Worm (Caenorhabditis elegans): Measurements from ENCODE around the gene C55A6.6.

DNA sequence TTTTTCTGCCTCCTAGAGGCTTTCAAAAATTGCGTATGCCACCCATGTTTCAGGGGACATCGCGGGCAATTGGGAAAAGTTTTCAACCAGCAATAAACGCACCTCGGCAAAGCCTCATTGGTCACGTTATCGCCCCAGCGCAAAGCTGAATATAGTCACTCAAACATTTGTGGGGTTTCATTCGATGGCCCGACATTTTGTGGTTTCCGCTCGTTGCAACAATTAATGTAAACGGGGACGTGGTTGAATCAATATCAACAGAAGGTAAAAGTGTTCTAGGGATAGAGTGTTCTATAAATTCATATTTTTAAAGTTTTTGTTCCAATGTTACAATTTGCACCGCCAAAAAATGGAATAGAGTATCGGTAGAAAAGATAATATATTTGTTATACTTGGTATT, 26.2 kb downstream of the C55A6.6 start:
- no peak for TF ChIP-seq W03F9.2 (tag; optimal IDR thresholded peaks at IDR 0.05)
- no peak for TF ChIP-seq dao-5 (tag; optimal IDR thresholded peaks at IDR 0.05)
- no peak for TF ChIP-seq him-1 (tag; optimal IDR thresholded peaks at IDR 0.05)
